Worm (Caenorhabditis elegans): ENCODE data around the gene clec-65.

DNA sequence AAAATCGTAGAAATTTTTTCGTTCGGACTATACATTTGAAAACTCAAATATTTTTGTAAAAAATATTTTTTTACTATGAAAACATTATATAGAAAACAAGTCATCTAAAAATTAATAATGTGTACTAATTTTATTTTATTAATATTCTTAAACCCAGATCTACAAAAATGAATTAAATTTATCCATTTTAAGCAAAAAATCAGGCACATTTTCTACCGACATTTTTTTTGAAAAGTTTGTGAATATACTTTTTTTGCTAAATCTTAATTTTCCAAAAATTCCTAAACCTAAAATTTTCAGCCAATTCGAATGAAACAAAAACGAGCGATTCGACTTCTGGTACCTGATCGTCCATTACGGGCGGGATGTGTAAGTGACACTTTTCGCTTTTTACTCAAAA, 38.7 kb downstream of the clec-65 start, which contains the start of gene arrd-10:
- TF ChIP-seq B0310.2 (tag; optimal IDR thresholded peaks at IDR 0.05): no peak
- TF ChIP-seq ama-1 (optimal IDR thresholded peaks at IDR 0.05): no peak
- TF ChIP-seq hmg-4 (GFP tag; optimal IDR thresholded peaks at IDR 0.05): no peak
- no peak for TF ChIP-seq ceh-13 (GFP tag; optimal IDR thresholded peaks at IDR 0.05)
- TF ChIP-seq aly-1 (tag; optimal IDR thresholded peaks at IDR 0.05): no peak
- no peak for TF ChIP-seq hmbx-1 (tag; optimal IDR thresholded peaks at IDR 0.05)
- TF ChIP-seq pes-1 (GFP tag; IDR thresholded peaks at IDR 0.05): no peak
- no peak for TF ChIP-seq ceh-36 (tag; optimal IDR thresholded peaks at IDR 0.05)
- no peak for TF ChIP-seq tra-4 (tag; optimal IDR thresholded peaks at IDR 0.05)
- TF ChIP-seq tbx-37 (GFP tag; conservative IDR thresholded peaks at IDR 0.05): no peak
- TF ChIP-seq tbx-11 (GFP tag; IDR thresholded peaks at IDR 0.05): no peak
- TF ChIP-seq ets-7 (tag; optimal IDR thresholded peaks at IDR 0.05): no peak
- TF ChIP-seq sea-1 (GFP tag; conservative IDR thresholded peaks at IDR 0.05): no peak
